Worm (Caenorhabditis elegans) whole organism, late embryonic: ENCODE measurements around the gene Y43F8C.15.

Experiments used
- Y22D7AL.16 ChIP-seq: sonication (generic microtip); optimal IDR thresholded peaks from 2 replicates; lab custom pipeline; 2016; ENCODE audit warnings: missing genetic modification characterization, missing compliant biosample characterization
- ceh-2 ChIP-seq: sonication (generic microtip); optimal IDR thresholded peaks from 2 replicates; lab custom pipeline; 2016; ENCODE audit warnings: missing genotype, missing genetic modification characterization, missing compliant biosample characterization
- ceh-48 ChIP-seq: sonication (generic microtip); optimal IDR thresholded peaks from 2 replicates; lab custom pipeline; 2016; ENCODE audit warnings: missing genetic modification characterization, inconsistent platforms, missing compliant biosample characterization
- ets-4 ChIP-seq: sonication (generic microtip); optimal IDR thresholded peaks from 2 replicates; lab custom pipeline; 2016; ENCODE audit warnings: missing genetic modification characterization, missing compliant biosample characterization
- lin-11 ChIP-seq: fragments of 200-800 bp; sonication (Bioruptor generic); optimal IDR thresholded peaks from 2 replicates; lab custom pipeline; 2018; ENCODE audit warnings: mild to moderate bottlenecking, missing genetic modification characterization, missing compliant biosample characterization
- madf-2 ChIP-seq: sonication (generic microtip); optimal IDR thresholded peaks from 2 replicates; lab custom pipeline; 2017; ENCODE audit warnings: missing genetic modification characterization, missing compliant biosample characterization
- nhr-11 ChIP-seq: fragments of 150-350 bp; optimal IDR thresholded peaks from 2 replicates; lab custom pipeline; 2014; ENCODE audit warnings: missing biosample characterization, missing genetic modification characterization
- pag-3 ChIP-seq: sonication (generic microtip); optimal IDR thresholded peaks from 2 replicates; lab custom pipeline; 2016; ENCODE audit warnings: missing compliant biosample characterization, missing genetic modification characterization, borderline replicate concordance
- pat-9 ChIP-seq: fragments of 200-800 bp; sonication (Bioruptor generic); optimal IDR thresholded peaks from 2 replicates; lab custom pipeline; 2018; ENCODE audit warnings: mild to moderate bottlenecking, missing genetic modification characterization, moderate library complexity, missing compliant biosample characterization
- pqm-1 ChIP-seq: sonication (generic microtip); optimal IDR thresholded peaks from 2 replicates; lab custom pipeline; 2016; ENCODE audit warnings: missing genetic modification characterization, missing compliant biosample characterization
- tbx-2 ChIP-seq: sonication (generic microtip); optimal IDR thresholded peaks from 2 replicates; lab custom pipeline; 2016; ENCODE audit warnings: missing genetic modification characterization, missing compliant biosample characterization
- unc-55 ChIP-seq: sonication (generic microtip); optimal IDR thresholded peaks from 2 replicates; lab custom pipeline; 2017; ENCODE audit warnings: missing biosample characterization, missing genetic modification reagents, missing genetic modification characterization

- no peak for TF ChIP-seq ets-4
- TF ChIP-seq ceh-2 (tag; lab: Kevin White, UChicago), result no peak
- no peak for TF ChIP-seq pag-3 (tag; lab: Kevin White, UChicago)
- no peak for TF ChIP-seq madf-2
- no peak for TF ChIP-seq pqm-1 (tag; lab: Kevin White, UChicago)
- TF ChIP-seq unc-55 (GFP tag; lab: Kevin White, UChicago), result no peak
- no peak for TF ChIP-seq lin-11 (tag; lab: Kevin White, UChicago)
- no peak for TF ChIP-seq Y22D7AL.16 (tag; lab: Kevin White, UChicago)
- no peak for TF ChIP-seq tbx-2 (tag; lab: Kevin White, UChicago)
- TF ChIP-seq nhr-11 (tag; lab: Kevin White, UChicago), result no peak
- no peak for TF ChIP-seq ceh-48
- TF ChIP-seq pat-9 (tag; lab: Kevin White, UChicago), result no peak
Observed at ce11 chrV:19743794-19744193, 33.4 kb upstream of the Y43F8C.15 start.
